Fruit fly (Drosophila melanogaster) whole organism, embryonic: Measurements from ENCODE around the gene CG5541.

ENCODE experiments used
- Ada2b ChIP-seq: fragments of 200-800 bp; sonication (Bioruptor generic); IDR thresholded peaks from 2 replicates; pipeline ENCODE4 v1.3.6; 2022; ENCODE audit warnings: missing biosample characterization, missing genetic modification characterization
- Bdp1 ChIP-seq: fragments of 200-800 bp; sonication (Bioruptor generic); optimal IDR thresholded peaks from 3 replicates; lab custom pipeline; 2016; ENCODE audit warnings: missing biosample characterization, missing genetic modification characterization
- CG1024 ChIP-seq: fragments of 200-800 bp; sonication (Bioruptor generic); IDR thresholded peaks from 2 replicates; pipeline ENCODE4 v1.3.6; 2022; ENCODE audit warnings: missing biosample characterization, missing genetic modification characterization
- CG13287 ChIP-seq: fragments of 200-800 bp; sonication (Bioruptor generic); IDR thresholded peaks from 2 replicates; pipeline ENCODE4 v1.3.6; 2022; ENCODE audit warnings: missing biosample characterization, missing genetic modification characterization; ENCODE audit not compliant: partially characterized antibody
- CG15269 ChIP-seq: fragments of 200-800 bp; sonication (Bioruptor generic); optimal IDR thresholded peaks from 2 replicates; lab custom pipeline; 2018; ENCODE audit warnings: missing biosample characterization, mild to moderate bottlenecking, missing genetic modification characterization, moderate library complexity
- CG15601 ChIP-seq: fragments of 200-800 bp; sonication (Bioruptor generic); optimal IDR thresholded peaks from 3 replicates; lab custom pipeline; 2019; ENCODE audit warnings: missing biosample characterization, mild to moderate bottlenecking, missing genetic modification characterization, moderate library complexity
- CG1602 ChIP-seq: fragments of 200-800 bp; sonication (Bioruptor generic); optimal IDR thresholded peaks from 3 replicates; lab custom pipeline; 2016; ENCODE audit warnings: missing biosample characterization, missing genetic modification characterization
- CG17912 ChIP-seq: fragments of 200-800 bp; sonication (Bioruptor generic); optimal IDR thresholded peaks from 2 replicates; lab custom pipeline; 2018; ENCODE audit warnings: missing biosample characterization, mild to moderate bottlenecking, missing genetic modification characterization
- CG2678 ChIP-seq: fragments of 200-800 bp; sonication (Bioruptor generic); optimal IDR thresholded peaks from 3 replicates; lab custom pipeline; 2019; ENCODE audit warnings: missing biosample characterization, mild to moderate bottlenecking, missing genetic modification characterization, moderate library complexity
- CG32772 ChIP-seq: fragments of 200-800 bp; sonication (Bioruptor generic); IDR thresholded peaks from 2 replicates; pipeline ENCODE4 v1.3.6; 2022; ENCODE audit warnings: missing biosample characterization, missing genetic modification characterization
- CG42726 ChIP-seq: fragments of 200-800 bp; sonication (Bioruptor generic); IDR thresholded peaks from 2 replicates; pipeline ENCODE4 v1.3.6; 2022; ENCODE audit warnings: missing biosample characterization, missing genetic modification characterization; ENCODE audit not compliant: partially characterized antibody
- CG4328 ChIP-seq: fragments of 200-800 bp; sonication (Bioruptor generic); optimal IDR thresholded peaks from 3 replicates; lab custom pipeline; 2017; ENCODE audit warnings: missing biosample characterization, missing genetic modification reagents, missing genetic modification characterization
- CG4360 ChIP-seq: fragments of 200-800 bp; sonication (Bioruptor generic); IDR thresholded peaks from 2 replicates; pipeline ENCODE4 v1.3.6; 2022; ENCODE audit warnings: missing biosample characterization, missing genetic modification characterization
- CG7987 ChIP-seq: fragments of 200-800 bp; sonication (Bioruptor generic); optimal IDR thresholded peaks from 2 replicates; lab custom pipeline; 2018; ENCODE audit warnings: missing biosample characterization, mild to moderate bottlenecking, missing genetic modification characterization, moderate library complexity
- CG9797 ChIP-seq: fragments of 200-800 bp; sonication (Bioruptor generic); optimal IDR thresholded peaks from 3 replicates; lab custom pipeline; 2018; ENCODE audit warnings: missing biosample characterization, mild to moderate bottlenecking, missing genetic modification characterization
- CrebB ChIP-seq: fragments of 200-800 bp; sonication (Bioruptor generic); optimal IDR thresholded peaks from 3 replicates; lab custom pipeline; 2018; ENCODE audit warnings: missing biosample characterization, mild to moderate bottlenecking, missing genetic modification characterization
- Dll ChIP-seq: fragments of 200-800 bp; sonication (Bioruptor generic); IDR thresholded peaks from 4 replicates; pipeline ENCODE4 v1.3.6; 2022; ENCODE audit warnings: missing biosample characterization, missing genetic modification characterization; ENCODE audit not compliant: partially characterized antibody
- Fer2 ChIP-seq: fragments of 200-800 bp; sonication (Bioruptor generic); optimal IDR thresholded peaks from 2 replicates; lab custom pipeline; 2018; ENCODE audit warnings: missing biosample characterization, mild to moderate bottlenecking, missing genetic modification characterization, moderate library complexity
- Fer3 ChIP-seq: fragments of 200-800 bp; sonication (Bioruptor generic); optimal IDR thresholded peaks from 2 replicates; lab custom pipeline; 2018; ENCODE audit warnings: missing biosample characterization, mild to moderate bottlenecking, missing genetic modification characterization, moderate library complexity
- MESR4 ChIP-seq: fragments of 200-800 bp; sonication (Bioruptor generic); optimal IDR thresholded peaks from 2 replicates; lab custom pipeline; 2018; ENCODE audit warnings: missing biosample characterization, mild to moderate bottlenecking, missing genetic modification characterization, moderate library complexity
- Nf-YB ChIP-seq: fragments of 200-800 bp; sonication (Bioruptor generic); optimal IDR thresholded peaks from 3 replicates; lab custom pipeline; 2019; ENCODE audit warnings: missing biosample characterization, mild to moderate bottlenecking, missing genetic modification characterization, moderate library complexity
- Rfx ChIP-seq: fragments of 200-800 bp; sonication (Bioruptor generic); IDR thresholded peaks from 2 replicates; pipeline ENCODE4 v1.3.6; 2022; ENCODE audit warnings: missing biosample characterization, missing genetic modification characterization
- Sox102F ChIP-seq: fragments of 200-800 bp; sonication (Bioruptor generic); optimal IDR thresholded peaks from 2 replicates; lab custom pipeline; 2018; ENCODE audit warnings: missing biosample characterization, mild to moderate bottlenecking, missing genetic modification characterization, moderate library complexity
- Sry-β ChIP-seq: fragments of 200-800 bp; sonication (Bioruptor generic); optimal IDR thresholded peaks from 2 replicates; lab custom pipeline; 2018; ENCODE audit warnings: missing biosample characterization, mild to moderate bottlenecking, missing genetic modification characterization, moderate library complexity
- aop ChIP-seq: fragments of 200-800 bp; sonication (Bioruptor generic); IDR thresholded peaks from 2 replicates; pipeline ENCODE4 v1.3.6; 2022; ENCODE audit warnings: missing biosample characterization, missing genetic modification characterization
- ase ChIP-seq: fragments of 200-800 bp; sonication (Bioruptor generic); IDR thresholded peaks from 3 replicates; pipeline ENCODE4 v1.3.6; 2022; ENCODE audit warnings: missing biosample characterization, missing genetic modification characterization
- chif ChIP-seq, 2 experiments: fragments of 200-800 bp; sonication (Bioruptor generic); optimal IDR thresholded peaks; 3 replicates each; lab custom pipeline; 2016; ENCODE audit warnings: missing biosample characterization in 2 of 2, missing genetic modification characterization in 2 of 2
- chm ChIP-seq: fragments of 200-800 bp; sonication (Bioruptor generic); IDR thresholded peaks from 2 replicates; pipeline ENCODE4 v1.3.6; 2022; ENCODE audit warnings: missing biosample characterization, missing genetic modification characterization
- corto ChIP-seq: fragments of 200-800 bp; sonication (Bioruptor generic); optimal IDR thresholded peaks from 2 replicates; lab custom pipeline; 2016; ENCODE audit warnings: missing biosample characterization, mild to moderate bottlenecking, missing genetic modification characterization, moderate library complexity
- fu2 ChIP-seq: fragments of 200-800 bp; sonication (Bioruptor generic); optimal IDR thresholded peaks from 2 replicates; lab custom pipeline; 2016; ENCODE audit warnings: missing biosample characterization, missing genetic modification characterization
- gem ChIP-seq: fragments of 200-800 bp; sonication (Bioruptor generic); optimal IDR thresholded peaks from 2 replicates; lab custom pipeline; 2019; ENCODE audit warnings: missing biosample characterization, mild to moderate bottlenecking, missing genetic modification characterization, moderate library complexity
- gro ChIP-seq: fragments of 200-800 bp; sonication (Bioruptor generic); optimal IDR thresholded peaks from 2 replicates; lab custom pipeline; 2016; ENCODE audit warnings: missing biosample characterization, missing genetic modification characterization
- nom ChIP-seq: fragments of 200-800 bp; sonication (Bioruptor generic); optimal IDR thresholded peaks from 2 replicates; lab custom pipeline; 2017; ENCODE audit warnings: missing biosample characterization, missing genetic modification characterization, mild to moderate bottlenecking, moderate library complexity, missing genetic modification reagents
- onecut ChIP-seq: fragments of 200-800 bp; sonication (Bioruptor generic); IDR thresholded peaks from 2 replicates; pipeline ENCODE4 v1.3.6; 2022; ENCODE audit warnings: missing biosample characterization, missing genetic modification characterization
- pan ChIP-seq, 4 experiments: fragments of >200 bp in 3 of 4; fragments of 200-800 bp in 1 of 4; sonication (Bioruptor generic) in 1 of 4; optimal IDR thresholded peaks in 3 of 4; IDR thresholded peaks in 1 of 4; 2 replicates each; pipeline versions ENCODE4 v1.3.6 to Lab custom; 2017 to 2022; ENCODE audit warnings: missing biosample characterization in 2 of 4, missing genetic modification characterization in 2 of 4, mixed read lengths in 1 of 4
- pita ChIP-seq: fragments of 200-800 bp; sonication (Bioruptor generic); optimal IDR thresholded peaks from 2 replicates; lab custom pipeline; 2017; ENCODE audit warnings: missing biosample characterization, mild to moderate bottlenecking, missing genetic modification characterization
- prd ChIP-seq, 3 experiments: fragments of >200 bp in 2 of 3; fragments of 200-800 bp in 1 of 3; sonication (Bioruptor generic) in 1 of 3; optimal IDR thresholded peaks in 2 of 3; IDR thresholded peaks in 1 of 3; 2 replicates in 2 of 3; 3 replicates in 1 of 3; pipeline versions ENCODE4 v1.3.6 to Lab custom; 2017 to 2022; ENCODE audit warnings: missing biosample characterization in 1 of 3, missing genetic modification characterization in 1 of 3
- pros ChIP-seq: fragments of 200-800 bp; sonication (Bioruptor generic); optimal IDR thresholded peaks from 3 replicates; lab custom pipeline; 2019; ENCODE audit warnings: missing biosample characterization, mild to moderate bottlenecking, missing genetic modification characterization, moderate library complexity
- pum ChIP-seq: fragments of 200-800 bp; sonication (Bioruptor generic); optimal IDR thresholded peaks from 2 replicates; lab custom pipeline; 2016; ENCODE audit warnings: missing biosample characterization, missing genetic modification characterization
- row ChIP-seq: fragments of 200-800 bp; sonication (Bioruptor generic); IDR thresholded peaks from 3 replicates; pipeline ENCODE4 v1.3.6; 2022; ENCODE audit warnings: missing biosample characterization, missing genetic modification characterization
- run ChIP-seq: fragments of 200-800 bp; sonication (Bioruptor generic); optimal IDR thresholded peaks from 3 replicates; lab custom pipeline; 2018; ENCODE audit warnings: missing biosample characterization, mild to moderate bottlenecking, missing genetic modification characterization
- sd ChIP-seq: fragments of 200-800 bp; sonication (Bioruptor generic); optimal IDR thresholded peaks from 3 replicates; lab custom pipeline; 2018; ENCODE audit warnings: missing biosample characterization, mild to moderate bottlenecking, missing genetic modification characterization, moderate library complexity
- slbo ChIP-seq: fragments of 200-800 bp; sonication (Bioruptor generic); IDR thresholded peaks from 2 replicates; pipeline ENCODE4 v1.3.6; 2022; ENCODE audit warnings: missing biosample characterization, missing genetic modification characterization
- sr ChIP-seq: fragments of 200-800 bp; sonication (Bioruptor generic); IDR thresholded peaks from 3 replicates; pipeline ENCODE4 v1.3.6; 2022; ENCODE audit warnings: missing biosample characterization, missing genetic modification characterization
- tio ChIP-seq: fragments of 200-800 bp; sonication (Bioruptor generic); optimal IDR thresholded peaks from 2 replicates; lab custom pipeline; 2017; ENCODE audit warnings: missing biosample characterization, missing genetic modification characterization, inconsistent platforms
- tll ChIP-seq, 2 experiments: fragments of 200-800 bp in 1 of 2; fragments of >200 bp in 1 of 2; sonication (Bioruptor generic) in 1 of 2; optimal IDR thresholded peaks; 2 replicates each; lab custom pipeline; 2017 to 2019; ENCODE audit warnings: missing biosample characterization in 2 of 2, missing genetic modification characterization in 2 of 2, mild to moderate bottlenecking in 1 of 2, moderate library complexity in 1 of 2
- wdn ChIP-seq: fragments of 200-800 bp; sonication (Bioruptor generic); IDR thresholded peaks from 2 replicates; pipeline ENCODE4 v1.3.6; 2022; ENCODE audit warnings: missing biosample characterization, missing genetic modification characterization
- zen ChIP-seq: fragments of 200-800 bp; sonication (Bioruptor generic); optimal IDR thresholded peaks from 3 replicates; lab custom pipeline; 2018; ENCODE audit warnings: missing biosample characterization, mild to moderate bottlenecking, missing genetic modification characterization, moderate library complexity

The CG5541 gene

dm6 chrX:15063404-15064062 is 19.6 kb downstream of the CG5541 start, which contains the start of the genes hiw and ND-B18 (continued):
- TF ChIP-seq sd (tag; lab: Kevin White, UChicago) (no peak), corto (no peak), CrebB (tag; lab: Kevin White, UChicago) (no peak), CG32772 (no peak), onecut (GFP tag; lab: Robert Waterston, UW) (no peak), wdn (GFP tag; lab: Robert Waterston, UW) (no peak), CG15601 (tag; lab: Kevin White, UChicago) (peak; percentile 12), tll (GFP tag; optimal IDR thresholded peaks at IDR 0.05; lab: Kevin White, UChicago) (no peak), Sox102F (no peak), CG9797 (GFP tag; lab: Kevin White, UChicago) (peak; percentile 42), Bdp1 (GFP tag; lab: Kevin White, UChicago) (no peak), CG1602 (no peak), CG42726 (no peak), pan (optimal IDR thresholded peaks at IDR 0.05; lab: Kevin White, UChicago) (no peak), pan (GFP tag; optimal IDR thresholded peaks at IDR 0.05 in 1 of 2, IDR thresholded peaks at IDR 0.05 in 1 of 2) (no peak), Fer3 (tag; lab: Kevin White, UChicago) (no peak), nom (GFP tag; lab: Kevin White, UChicago) (no peak), gem (tag; lab: Kevin White, UChicago) (no peak), CG15269 (tag; lab: Kevin White, UChicago) (no peak), CG4360 (GFP tag; lab: Robert Waterston, UW) (peak; percentile 94), CG17912 (no peak), sr (GFP tag; lab: Robert Waterston, UW) (no peak), fu2 (GFP tag; lab: Kevin White, UChicago) (no peak), pum (GFP tag; lab: Kevin White, UChicago) (no peak), aop (no peak), Nf-YB (no peak), CG4328 (GFP tag; lab: Kevin White, UChicago) (no peak), ase (GFP tag; lab: Robert Waterston, UW) (no peak), run (tag; lab: Kevin White, UChicago) (no peak), pita (no peak), Sry-β (GFP tag; lab: Kevin White, UChicago) (peak; percentile 72), slbo (GFP tag; lab: Robert Waterston, UW) (no peak; the same call in 1 of the 2 replicates), chm (GFP tag; lab: Robert Waterston, UW) (0 out of 2 replicates have a peak, but pooled peaks have one; percentile 50), CG1024 (GFP tag; lab: Robert Waterston, UW) (no peak), MESR4 (peak; percentile 70), Rfx (GFP tag; lab: Robert Waterston, UW) (peak; percentile 56), pros (no peak), tio (no peak), zen (tag; lab: Kevin White, UChicago) (no peak), CG13287 (GFP tag; lab: Robert Waterston, UW) (peak; percentile 34; the same call in 1 of the 2 replicates), Fer2 (tag; lab: Kevin White, UChicago) (no peak), gro (GFP tag; lab: Kevin White, UChicago) (peak; percentile 34), row (GFP tag; lab: Robert Waterston, UW) (peak; percentile 23; the same call in 1 of the 3 replicates), Ada2b (no peak), CG2678 (no peak), CG7987 (GFP tag; lab: Kevin White, UChicago) (peak; percentile 29), prd (optimal IDR thresholded peaks at IDR 0.05; lab: Kevin White, UChicago) (no peak), prd (GFP tag; IDR thresholded peaks at IDR 0.05; lab: Robert Waterston, UW) (no peak), chif (GFP tag; optimal IDR thresholded peaks at IDR 0.05; lab: Kevin White, UChicago) (peak in 1 of 2 experiments; percentile 25), Dll (GFP tag; lab: Robert Waterston, UW) (no peak)
